Worm (Caenorhabditis elegans): ENCODE measurements around the gene gldc-1.

DNA sequence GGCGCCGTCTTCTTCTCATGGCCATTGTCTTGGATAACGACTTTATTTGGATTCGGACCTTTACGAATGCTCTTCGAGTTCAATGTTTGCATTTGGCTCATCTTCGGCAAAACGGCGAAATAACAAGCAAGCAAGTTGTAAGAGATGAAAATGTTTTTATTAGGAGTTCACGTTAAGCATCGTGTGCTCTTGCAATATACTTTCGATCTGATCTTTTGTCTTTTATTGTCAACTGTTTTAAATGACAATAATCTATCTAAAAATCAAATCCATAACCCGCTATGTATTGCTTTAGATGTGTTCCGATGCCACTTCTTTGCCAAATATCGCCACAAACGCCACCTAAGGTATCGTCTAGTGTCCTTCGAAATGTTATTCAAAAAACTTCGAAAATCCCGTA is 33.8 kb upstream of the gldc-1 start, which contains the start of gene ZK84.5:
- TF ChIP-seq tbx-2 (tag; optimal IDR thresholded peaks at IDR 0.05), result no peak
- no peak for TF ChIP-seq pha-4 (tag; optimal IDR thresholded peaks at IDR 0.05)
- TF ChIP-seq unc-39 (tag; optimal IDR thresholded peaks at IDR 0.05), result no peak
- no peak for TF ChIP-seq snpc-4 (tag; optimal IDR thresholded peaks at IDR 0.05)
- no peak for TF ChIP-seq aly-2 (tag; optimal IDR thresholded peaks at IDR 0.05)

Measured in whole organism, L3 larva.